Worm (Caenorhabditis elegans) whole organism, midembryonic: ENCODE data around the gene srxa-9.

Experiments used
- cog-1 ChIP-seq: sonication (generic microtip); optimal IDR thresholded peaks from 2 replicates; lab custom pipeline; 2016; ENCODE audit warnings: missing genetic modification characterization, missing compliant biosample characterization
- klf-2 ChIP-seq: fragments of 200-800 bp; sonication (Bioruptor generic); conservative IDR thresholded peaks from 2 replicates; pipeline ENCODE4 v1.3.6; 2022; ENCODE audit warnings: missing genetic modification reagents, missing genetic modification characterization, missing compliant biosample characterization
- med-1 ChIP-seq: sonication (generic microtip); optimal IDR thresholded peaks from 2 replicates; lab custom pipeline; 2017; ENCODE audit warnings: missing genetic modification characterization, mild to moderate bottlenecking, missing compliant biosample characterization, antibody characterized with exemption, missing genetic modification reagents; ENCODE audit not compliant: insufficient read depth
- ref-1 ChIP-seq: fragments of 200-800 bp; sonication (Bioruptor generic); conservative IDR thresholded peaks from 2 replicates; pipeline ENCODE4 v1.3.6; 2022; ENCODE audit warnings: missing genetic modification reagents, missing genetic modification characterization, missing compliant biosample characterization
- tab-1 ChIP-seq: fragments of 200-800 bp; sonication (Bioruptor generic); IDR thresholded peaks from 2 replicates; pipeline ENCODE4 v1.3.6; 2022; ENCODE audit warnings: missing genetic modification characterization, missing compliant biosample characterization
- ztf-23 ChIP-seq: fragments of 200-800 bp; sonication (Bioruptor generic); IDR thresholded peaks from 2 replicates; pipeline ENCODE4 v1.3.6; 2022; ENCODE audit warnings: missing genetic modification reagents, missing genetic modification characterization, missing compliant biosample characterization

DNA sequence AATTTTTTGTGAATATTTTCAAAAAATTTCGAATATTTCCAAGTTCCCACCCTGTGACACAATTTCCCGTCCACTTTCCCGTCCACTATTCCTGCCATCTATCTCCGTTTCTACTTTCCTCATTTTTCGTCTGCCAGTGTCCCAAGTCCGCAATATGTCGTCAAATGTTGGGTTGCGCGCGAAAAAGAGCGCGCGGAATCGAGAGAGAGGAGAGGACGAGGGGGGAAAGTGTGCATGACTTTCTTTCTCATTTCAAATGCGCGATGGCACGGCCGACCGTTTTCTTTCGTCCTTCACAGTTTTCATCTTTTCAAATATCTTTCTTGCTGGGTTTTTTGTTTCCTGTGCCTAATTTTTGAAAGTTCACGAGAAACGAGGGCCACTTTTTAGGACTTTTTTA is 21.8 kb upstream of the srxa-9 start:
- no peak for TF ChIP-seq med-1 (GFP tag; lab: Kevin White, UChicago)
- no peak for TF ChIP-seq klf-2 (GFP tag; lab: Robert Waterston, UW)
- no peak for TF ChIP-seq ztf-23
- no peak for TF ChIP-seq tab-1 (GFP tag; lab: Robert Waterston, UW)
- no peak for TF ChIP-seq cog-1
- TF ChIP-seq ref-1 (GFP tag; lab: Robert Waterston, UW): no peak
